Worm (Caenorhabditis elegans) whole organism, dauer: Measurements from ENCODE around the gene Y47D3A.14.

Source experiments
- unc-62 ChIP-seq: sonication (generic microtip); optimal IDR thresholded peaks from 2 replicates; lab custom pipeline; 2017; ENCODE audit warnings: missing biosample characterization, missing genetic modification reagents, missing genetic modification characterization

Gene Y47D3A.14

DNA sequence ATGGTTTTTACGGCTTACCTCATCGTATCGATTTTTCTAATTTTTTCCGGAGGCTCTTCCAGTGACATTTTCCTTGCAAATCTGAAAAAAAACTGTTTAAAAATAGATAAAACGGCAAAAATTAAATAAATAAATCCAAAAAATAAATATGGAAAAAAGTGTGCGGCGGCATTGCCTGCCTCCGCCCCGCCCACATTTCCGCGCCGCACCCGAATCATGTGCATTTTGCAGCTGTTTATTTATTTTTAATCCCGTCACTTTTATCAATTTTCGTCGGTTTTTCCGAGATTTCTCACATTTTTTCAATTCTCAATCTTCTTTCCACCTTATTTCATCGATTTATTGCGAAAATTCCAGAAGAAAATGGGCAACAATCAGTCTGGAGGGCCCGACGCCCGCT is at the start of gene Y47D3A.14, which contains the start of gene aakb-2:
Gene Y47D3A.14, minus strand, starts transcription at position 81 of the 400 bp plus-strand sequence.
Gene aakb-2, plus strand, starts transcription at position 356 of the 400 bp plus-strand sequence.
- no peak for TF ChIP-seq unc-62

- TF ChIP-seq unc-62, result no peak
Measured at ce11 chrIII:11286069-11286468, 49.4 kb upstream of the Y47D3A.14 start.

ce11 chrIII:11283648-11284047 is 47.0 kb upstream of the Y47D3A.14 start:
- TF ChIP-seq unc-62, result no peak

ce11 chrIII:11279954-11280353 is 43.3 kb upstream of the Y47D3A.14 start:
- no peak for TF ChIP-seq unc-62

ce11 chrIII:11278817-11279216 is 42.1 kb upstream of the Y47D3A.14 start, which contains the start of gene Y47D3A.21:
TSS of gene Y47D3A.21 (minus strand) at chrIII:11278917.
- TF ChIP-seq unc-62, result no peak

- no peak for TF ChIP-seq unc-62
Measured at ce11 chrIII:11274590-11275116, 38.0 kb upstream of the Y47D3A.14 start, which contains the start of gene Y47D3A.20. TSS of gene Y47D3A.20 (plus strand) at chrIII:11275066.

DNA sequence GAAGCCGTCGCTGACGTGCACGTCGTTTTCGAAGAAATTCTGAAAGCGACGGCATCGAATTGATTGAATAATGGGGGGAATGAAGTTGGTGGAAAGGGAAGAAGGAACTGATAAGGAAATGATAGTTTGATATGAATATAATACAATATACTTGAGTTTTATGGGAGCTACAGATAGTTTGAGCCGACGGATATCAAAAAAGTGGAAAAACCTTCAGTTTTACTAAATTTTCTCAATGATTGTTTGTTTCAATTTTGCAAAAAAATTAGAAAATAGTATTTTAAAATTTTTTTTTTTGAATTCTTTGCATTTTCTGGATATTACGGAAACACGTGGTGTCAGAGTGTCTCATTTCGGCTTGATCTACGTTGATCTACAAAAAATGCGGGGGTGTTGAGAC is 34.1 kb upstream of the Y47D3A.14 start, which contains the start of gene obr-1:
Gene obr-1, minus strand, starts transcription at position 101 of the 400 bp plus-strand sequence.
- no peak for TF ChIP-seq unc-62

ce11 chrIII:11269206-11269605 is 32.5 kb upstream of the Y47D3A.14 start:
- TF ChIP-seq unc-62, result no peak

- no peak for TF ChIP-seq unc-62
Measured at ce11 chrIII:11268532-11268931, 31.9 kb upstream of the Y47D3A.14 start.

- no peak for TF ChIP-seq unc-62
Measured at ce11 chrIII:11267372-11267771, 30.7 kb upstream of the Y47D3A.14 start.

ce11 chrIII:11262089-11262488 is 25.4 kb upstream of the Y47D3A.14 start:
- no peak for TF ChIP-seq unc-62

- TF ChIP-seq unc-62, result no peak
Measured at ce11 chrIII:11255072-11255471, 18.4 kb upstream of the Y47D3A.14 start.

ce11 chrIII:11251718-11252441 is 15.2 kb upstream of the Y47D3A.14 start, which contains the start of gene Y47D3A.32:
TSS of gene Y47D3A.32 (plus strand) at chrIII:11252391.
- no peak for TF ChIP-seq unc-62

- TF ChIP-seq unc-62, result no peak
Measured at ce11 chrIII:11248897-11249296, 12.2 kb upstream of the Y47D3A.14 start.

ce11 chrIII:11246588-11246987 is 9.9 kb upstream of the Y47D3A.14 start:
- TF ChIP-seq unc-62, result no peak

DNA sequence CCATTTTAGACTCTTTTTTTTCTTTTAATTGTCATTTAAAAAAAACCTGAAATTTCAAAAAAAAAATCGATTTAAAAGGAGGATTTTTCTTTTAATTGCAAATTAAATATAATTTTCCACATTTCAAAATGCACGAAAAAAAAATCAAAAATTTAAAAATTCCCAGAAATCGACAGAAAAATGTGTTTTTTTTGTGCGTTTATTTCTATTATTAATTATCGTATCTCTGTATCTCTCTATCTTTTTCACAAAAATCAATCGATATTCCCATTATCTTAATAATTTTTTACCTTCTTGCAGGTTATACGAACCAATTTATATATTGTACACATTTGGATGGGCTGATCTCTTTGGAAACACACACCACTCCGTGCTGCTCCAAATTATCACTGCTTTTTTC is 8.2 kb upstream of the Y47D3A.14 start, which contains the start of gene rsks-1:
Gene rsks-1, plus strand, starts transcription at position 301 of the 400 bp plus-strand sequence.
- TF ChIP-seq unc-62, result no peak

DNA sequence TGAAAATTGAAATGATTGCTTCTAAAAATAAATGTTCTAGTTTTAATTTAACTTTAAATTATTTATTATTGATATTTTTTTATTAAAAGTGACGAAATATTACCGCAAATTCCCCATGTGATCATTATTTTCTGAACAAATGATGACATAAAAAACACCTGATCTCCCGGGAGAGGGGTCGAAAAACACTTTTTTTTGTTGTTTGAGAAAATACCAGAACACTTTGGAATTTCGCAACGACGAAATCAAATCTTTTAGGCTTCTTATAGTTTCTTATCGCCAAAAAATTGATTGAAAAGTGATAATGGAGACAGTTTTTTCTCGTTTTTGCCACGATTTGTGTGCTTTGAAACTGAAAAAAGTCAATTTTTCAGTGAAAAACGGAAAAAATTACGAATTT is 7.7 kb upstream of the Y47D3A.14 start:
- no peak for TF ChIP-seq unc-62

DNA sequence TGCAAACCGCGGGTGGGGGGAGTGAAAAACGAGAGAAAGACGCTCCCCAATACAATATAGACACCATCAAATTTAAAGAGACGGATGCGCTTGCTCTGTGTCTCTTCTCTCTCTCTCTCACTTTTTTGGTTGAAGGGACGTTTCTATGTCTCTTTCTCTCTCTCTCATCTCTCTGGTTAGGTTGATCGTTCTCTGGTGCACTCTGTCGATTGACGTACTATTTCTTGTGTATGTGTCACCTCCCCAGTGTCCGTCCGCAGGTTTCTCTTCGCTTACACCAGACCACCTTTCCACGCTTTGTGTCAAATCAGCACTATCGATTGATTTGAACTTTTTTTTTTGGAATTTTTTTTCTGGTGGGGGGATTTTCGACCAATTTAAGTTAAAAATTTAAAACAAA is 6.8 kb upstream of the Y47D3A.14 start:
- no peak for TF ChIP-seq unc-62
